Worm (Caenorhabditis elegans) whole organism, dauer: Measurements from ENCODE around the gene sre-32.

Experiments used
- unc-62 ChIP-seq: sonication (generic microtip); optimal IDR thresholded peaks from 2 replicates; lab custom pipeline; 2017; ENCODE audit warnings: missing biosample characterization, missing genetic modification reagents, missing genetic modification characterization

The sre-32 gene

DNA sequence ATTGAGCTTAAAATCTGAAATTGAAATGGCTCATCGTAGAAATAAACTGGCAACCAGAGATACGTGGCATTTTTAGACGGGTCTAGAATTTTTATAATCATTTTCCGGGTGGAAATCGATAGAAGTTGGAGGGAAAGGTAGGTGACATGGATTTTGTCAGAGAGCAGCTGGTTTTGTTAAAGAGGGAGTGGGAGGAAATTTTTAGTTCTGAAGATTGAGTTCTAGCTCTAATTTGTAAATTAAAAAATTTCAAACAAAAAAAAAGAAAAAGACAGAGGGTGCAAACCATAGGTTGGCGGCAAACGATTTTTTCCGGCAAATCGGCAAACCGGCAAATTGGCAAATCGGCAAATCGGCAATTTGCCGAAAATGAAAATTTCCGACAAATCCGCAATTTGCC, at the start of gene sre-32:
sre-32 (minus strand) TSS at position 101 of the 400 bp plus-strand sequence.
- no peak for TF ChIP-seq unc-62 (GFP tag; lab: Kevin White, UChicago)

DNA sequence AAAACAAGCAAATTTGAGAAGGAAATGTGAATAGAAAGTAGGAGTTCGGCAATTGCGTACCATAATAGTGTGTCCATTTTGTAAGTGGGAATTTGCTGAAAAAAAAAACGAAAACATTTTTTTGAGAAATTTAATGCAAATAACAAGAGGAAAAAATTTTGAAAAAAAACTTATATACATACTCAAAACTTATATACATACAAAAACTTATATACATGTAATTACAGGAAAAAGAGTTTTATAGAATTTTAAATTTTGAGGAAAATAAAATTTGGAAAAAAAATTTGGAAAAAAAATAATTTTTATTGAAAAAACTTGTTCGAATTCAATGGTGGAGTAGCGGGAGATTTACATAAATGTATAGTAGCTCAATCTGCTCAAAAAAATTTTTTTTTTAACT, 46.3 kb upstream of the sre-32 start, which contains the start of gene ador-1:
ador-1 (minus strand) TSS at position 101 of the 400 bp plus-strand sequence.
- TF ChIP-seq unc-62 (GFP tag; lab: Kevin White, UChicago): no peak

DNA sequence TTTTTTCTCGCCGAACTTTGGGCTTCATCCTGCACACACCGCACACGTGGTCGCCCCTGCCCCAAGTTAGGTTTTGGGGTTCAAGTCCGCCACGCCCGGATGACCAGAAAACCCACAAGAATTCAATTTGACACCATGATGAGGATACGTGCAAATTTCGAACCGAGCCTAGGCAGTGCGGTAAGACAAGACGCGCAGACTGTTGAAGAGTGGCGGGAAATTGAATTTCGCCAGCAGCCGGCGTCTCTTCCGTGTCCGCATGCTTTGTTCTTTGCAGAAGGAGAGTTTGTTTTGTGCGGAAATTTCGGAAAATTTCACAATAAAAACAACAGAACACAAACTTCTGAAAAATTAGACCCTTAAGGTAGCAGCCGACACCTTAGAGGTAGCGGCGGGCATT, 43.4 kb upstream of the sre-32 start:
- no peak for TF ChIP-seq unc-62 (GFP tag; lab: Kevin White, UChicago)

DNA sequence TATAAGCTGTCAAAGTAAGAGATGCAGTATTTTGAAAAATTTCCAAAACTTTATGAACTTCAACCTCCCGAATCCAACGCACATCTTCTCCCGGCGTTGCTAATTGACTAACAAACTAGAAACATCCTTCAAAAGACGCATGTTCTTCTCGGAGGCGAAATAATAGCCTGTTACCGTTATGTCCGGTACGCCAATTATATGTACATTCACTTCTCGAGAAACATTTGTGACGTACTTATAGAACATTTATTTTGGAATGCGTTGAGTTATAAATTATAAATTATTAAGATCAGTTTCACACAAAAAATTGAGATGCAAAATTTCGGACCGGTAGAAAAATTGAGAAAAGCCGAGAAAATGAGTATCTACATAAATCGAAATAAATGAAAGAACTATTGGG, 40.4 kb upstream of the sre-32 start, which contains the start of gene T21B4.3:
T21B4.3 (minus strand) TSS at position 101 of the 400 bp plus-strand sequence.
- TF ChIP-seq unc-62 (GFP tag; lab: Kevin White, UChicago): no peak

DNA sequence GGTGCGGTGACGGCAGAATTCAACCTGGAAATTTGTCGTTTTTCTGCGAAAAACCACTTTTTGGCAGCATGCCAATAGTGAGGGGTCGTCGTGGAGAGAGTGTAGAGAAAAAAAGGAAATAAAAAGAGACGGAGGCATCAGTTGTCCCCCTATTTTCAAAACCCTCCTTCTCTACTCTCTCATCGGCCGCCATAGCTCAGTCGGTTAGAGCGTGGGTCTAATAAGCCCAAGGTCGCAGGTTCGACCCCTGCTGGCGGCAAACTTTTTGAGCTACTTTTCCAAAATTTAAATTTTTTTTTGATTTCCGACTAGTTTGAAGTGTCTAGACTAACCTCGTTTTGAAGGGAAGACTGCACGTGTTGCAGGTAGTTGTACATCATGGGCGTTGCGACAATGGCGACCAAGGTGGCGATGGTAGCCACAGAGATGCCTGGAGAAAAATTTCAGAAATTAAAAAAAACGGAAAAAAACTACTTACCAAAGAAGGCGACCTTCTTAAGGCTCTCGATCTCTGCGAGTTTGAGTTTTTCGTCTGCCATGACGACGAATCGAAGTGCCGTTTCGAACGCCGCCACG, 38.1 kb upstream of the sre-32 start, which contains the start of gene col-85:
col-85 (minus strand) TSS at position 540 of the 576 bp plus-strand sequence.
- no peak for TF ChIP-seq unc-62 (GFP tag; lab: Kevin White, UChicago)

DNA sequence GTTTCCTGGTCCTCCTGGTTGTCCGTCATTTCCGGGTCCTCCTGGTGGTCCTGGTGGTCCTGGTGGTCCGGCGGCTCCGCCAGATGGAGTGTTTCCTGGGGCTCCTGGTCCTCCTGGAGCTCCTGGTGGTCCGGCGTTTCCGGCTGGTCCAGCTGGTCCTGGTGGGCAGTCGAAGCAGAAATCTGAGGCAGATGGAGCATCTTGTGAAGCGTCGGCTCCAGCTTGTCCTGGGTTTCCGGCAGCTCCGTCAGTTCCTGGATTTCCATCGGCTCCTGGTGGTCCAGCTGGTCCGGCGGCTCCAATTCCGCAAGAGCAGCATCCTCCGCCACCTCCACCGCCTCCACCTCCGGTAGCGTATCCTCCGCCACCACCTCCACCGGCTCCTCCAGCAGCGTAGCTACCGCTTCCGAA, 37.5 kb upstream of the sre-32 start:
- no peak for TF ChIP-seq unc-62 (GFP tag; lab: Kevin White, UChicago)

DNA sequence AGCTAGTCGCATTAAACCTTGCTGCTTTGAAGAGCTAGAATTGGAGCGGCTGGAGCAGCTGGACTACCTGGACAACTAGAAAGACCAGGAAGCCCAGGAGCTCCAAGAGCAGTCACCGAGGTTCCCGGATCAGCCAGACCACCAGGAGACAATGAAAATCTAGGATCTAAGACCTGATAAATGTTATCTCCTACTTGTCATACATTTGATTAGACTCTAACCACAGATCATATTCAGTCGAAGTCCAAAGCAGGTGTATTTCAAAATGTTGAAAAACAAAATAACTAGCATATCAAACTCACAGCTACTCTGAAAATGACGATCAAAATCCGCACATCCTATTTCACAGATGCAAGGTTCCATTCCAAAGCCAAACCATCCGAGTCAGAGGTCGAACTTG, 35.4 kb upstream of the sre-32 start, which contains the start of gene srz-6:
srz-6 (plus strand) TSS at position 301 of the 400 bp plus-strand sequence.
- TF ChIP-seq unc-62 (GFP tag; lab: Kevin White, UChicago): no peak

DNA sequence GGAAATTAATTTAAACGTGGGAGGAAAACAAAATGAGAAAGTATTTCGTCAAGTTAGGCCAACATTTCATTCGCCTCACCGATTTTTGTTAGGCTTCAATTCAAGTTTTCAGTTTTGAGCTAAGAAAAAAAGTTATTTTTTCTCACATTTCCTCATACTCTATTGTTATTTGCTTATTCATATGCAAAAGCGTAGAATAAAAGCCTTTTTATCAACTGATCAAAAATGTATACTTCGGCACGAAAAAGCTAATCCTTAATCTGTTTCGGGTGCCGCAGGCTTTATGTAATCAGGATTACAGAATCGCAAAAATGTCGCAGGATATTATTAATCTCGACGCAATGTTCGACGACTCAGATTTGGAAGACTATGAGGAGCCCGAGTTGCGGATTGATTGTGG, 33.4 kb upstream of the sre-32 start, which contains the start of gene T21B4.15:
T21B4.15 (plus strand) TSS at position 301 of the 400 bp plus-strand sequence.
- no peak for TF ChIP-seq unc-62 (GFP tag; lab: Kevin White, UChicago)

DNA sequence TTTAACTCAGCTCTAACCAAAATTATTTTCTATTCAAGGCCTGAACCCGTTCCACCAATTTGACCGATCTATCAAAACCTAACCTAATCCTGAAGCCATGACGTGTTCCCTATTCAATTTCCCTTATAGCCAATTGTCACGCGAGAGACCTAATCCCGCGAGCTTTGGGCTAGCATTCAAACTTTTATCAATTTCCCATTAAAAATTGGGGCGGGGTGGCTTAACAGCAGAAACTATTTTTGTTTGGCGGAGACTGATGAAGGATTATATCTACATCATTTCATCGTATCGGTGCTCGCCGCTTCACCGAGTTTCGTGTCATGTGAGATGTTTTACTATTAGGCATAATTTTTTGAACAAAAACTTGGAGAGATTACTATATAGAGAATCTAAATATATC, 32.3 kb upstream of the sre-32 start:
- no peak for TF ChIP-seq unc-62 (GFP tag; lab: Kevin White, UChicago)

DNA sequence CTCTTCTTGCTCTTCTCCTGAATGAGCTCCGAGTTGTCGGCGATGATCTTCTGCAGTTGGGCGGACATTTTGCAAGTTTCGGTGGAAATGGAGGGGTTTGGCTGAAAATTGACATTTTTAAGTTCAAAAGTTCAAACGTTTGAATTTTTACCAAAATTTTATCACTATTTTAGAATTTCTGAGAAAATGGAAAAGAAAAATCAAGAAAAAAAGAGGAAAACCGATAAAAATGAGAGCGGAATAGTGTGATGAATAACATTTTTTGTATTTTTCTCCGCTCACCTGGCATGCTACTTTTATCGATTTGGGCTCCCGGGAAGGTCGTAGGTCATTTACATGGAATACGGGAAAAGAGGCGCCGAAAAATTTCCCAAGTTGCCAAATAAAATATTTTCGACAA, 28.5 kb upstream of the sre-32 start, which contains the start of gene F15A4.10:
F15A4.10 (minus strand) TSS at position 101 of the 400 bp plus-strand sequence.
- no peak for TF ChIP-seq unc-62 (GFP tag; lab: Kevin White, UChicago)

DNA sequence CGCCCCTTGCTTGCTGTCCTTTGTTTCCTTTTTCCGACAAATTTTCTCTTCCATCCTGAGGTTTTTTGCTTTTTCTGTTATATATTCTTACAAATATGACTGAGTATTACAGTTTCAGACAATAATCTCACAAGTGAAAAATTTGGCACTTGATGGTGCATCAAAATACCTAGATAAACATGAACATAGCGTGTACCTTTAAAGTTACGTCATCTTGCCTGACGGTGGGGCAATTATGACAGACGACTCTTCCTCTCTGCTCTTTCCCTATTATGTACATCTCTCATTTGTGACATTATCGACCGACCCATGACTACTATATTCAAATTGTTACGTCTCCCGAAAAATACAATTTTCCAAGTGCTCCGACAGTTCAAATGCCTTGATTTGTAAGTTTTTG, 26.1 kb upstream of the sre-32 start, which contains the start of gene fbxb-102:
fbxb-102 (plus strand) TSS at position 301 of the 400 bp plus-strand sequence.
- no peak for TF ChIP-seq unc-62 (GFP tag; lab: Kevin White, UChicago)

DNA sequence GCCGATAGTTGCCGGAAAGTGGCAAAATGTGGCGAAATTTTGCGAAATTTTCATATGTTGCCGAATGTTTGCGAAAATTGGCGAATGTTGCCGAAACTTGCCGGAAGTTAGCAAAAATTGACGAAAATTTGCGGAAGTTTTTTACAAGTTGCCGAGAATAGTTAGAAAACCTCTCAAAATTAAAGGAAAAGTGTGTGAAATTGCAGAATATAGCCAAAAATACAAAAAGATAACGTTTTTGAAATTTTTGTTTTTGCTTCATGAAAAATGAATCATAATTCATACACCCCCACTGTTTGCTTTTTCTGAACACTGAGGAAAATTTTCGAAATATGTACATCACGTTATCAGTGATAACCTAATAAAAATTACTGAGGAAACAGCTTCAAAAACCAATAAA, 25.1 kb upstream of the sre-32 start:
- no peak for TF ChIP-seq unc-62 (GFP tag; lab: Kevin White, UChicago)

DNA sequence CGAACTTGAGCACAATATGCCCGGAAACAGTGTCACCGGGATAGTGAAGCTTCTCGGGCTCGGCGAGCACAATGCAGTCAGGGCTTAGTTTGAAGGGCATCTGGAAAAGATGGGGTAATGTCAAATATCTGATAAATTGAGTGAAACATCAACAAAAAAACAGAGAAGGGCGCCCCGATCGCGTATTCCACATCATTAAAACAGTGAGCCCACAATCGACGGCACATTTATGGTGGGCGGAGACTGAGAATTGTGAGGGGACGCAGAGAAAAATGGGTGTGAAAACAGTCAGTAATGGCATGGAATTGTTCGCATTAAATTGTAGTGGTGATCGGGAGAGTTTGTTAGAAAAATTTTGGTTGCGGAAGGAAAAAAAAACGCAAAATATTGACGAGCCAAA, 24.3 kb upstream of the sre-32 start, which contains the start of gene arrd-9:
arrd-9 (minus strand) TSS at position 101 of the 400 bp plus-strand sequence.
- no peak for TF ChIP-seq unc-62 (GFP tag; lab: Kevin White, UChicago)

DNA sequence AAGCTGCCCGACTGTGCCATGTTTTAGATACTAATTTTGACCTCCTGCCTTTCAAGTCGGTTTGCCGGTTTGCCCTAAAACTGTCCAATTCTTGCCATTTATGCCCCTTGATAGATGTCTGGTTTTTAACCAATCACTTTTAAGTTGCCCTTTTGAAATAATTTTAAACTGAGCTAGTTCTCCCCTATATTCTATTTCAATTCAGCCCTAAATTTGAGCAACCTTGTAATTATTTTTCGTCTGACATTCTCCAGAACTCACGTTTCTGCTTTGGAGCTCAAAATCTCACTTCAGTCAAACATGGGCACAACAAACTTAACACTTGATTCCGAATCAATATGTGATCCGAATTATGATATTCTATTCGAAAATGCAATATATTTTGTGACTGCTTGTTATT, 16.9 kb upstream of the sre-32 start, which contains the start of gene srg-17:
srg-17 (plus strand) TSS at position 301 of the 400 bp plus-strand sequence.
- TF ChIP-seq unc-62 (GFP tag; lab: Kevin White, UChicago): no peak

DNA sequence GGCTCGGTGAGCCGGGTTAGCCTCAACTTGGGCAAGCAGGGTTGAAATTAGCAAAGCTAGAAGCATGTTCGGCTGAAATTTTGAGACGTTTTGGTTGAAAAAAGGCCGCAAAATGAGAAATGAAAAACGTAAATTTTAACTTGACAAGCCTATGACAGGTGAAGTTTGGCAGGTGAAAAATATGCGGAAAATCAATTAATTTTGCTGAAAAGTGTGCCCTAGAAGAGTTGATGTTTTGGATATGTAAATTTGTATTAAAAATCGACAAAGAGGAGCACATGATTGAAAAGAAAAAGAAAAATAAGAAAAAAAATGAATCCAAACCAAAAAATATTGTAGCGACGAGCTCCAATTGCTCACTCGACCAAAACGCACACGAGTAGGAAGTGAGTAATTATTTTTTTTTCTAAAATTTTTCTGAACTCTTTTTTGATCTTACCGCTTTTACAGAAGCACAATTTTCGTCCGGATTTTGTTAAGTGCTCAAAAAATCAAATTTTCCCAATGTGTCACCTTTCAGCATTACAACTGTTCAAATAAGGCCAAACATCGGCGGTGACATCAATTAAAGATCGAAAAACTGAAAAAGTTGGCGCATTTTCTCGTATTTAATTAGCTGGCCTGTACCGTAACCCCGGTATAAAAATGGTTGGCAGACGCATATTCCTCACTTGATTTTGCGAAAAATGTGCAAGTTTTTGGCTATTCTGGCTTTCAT, 14.8 kb upstream of the sre-32 start, which contains the start of the genes F15A4.5 and phat-8:
F15A4.5 (minus strand) TSS at position 101 of the 718 bp plus-strand sequence.
phat-8 (plus strand) TSS at position 668 of the 718 bp plus-strand sequence.
- TF ChIP-seq unc-62 (GFP tag; lab: Kevin White, UChicago): no peak

DNA sequence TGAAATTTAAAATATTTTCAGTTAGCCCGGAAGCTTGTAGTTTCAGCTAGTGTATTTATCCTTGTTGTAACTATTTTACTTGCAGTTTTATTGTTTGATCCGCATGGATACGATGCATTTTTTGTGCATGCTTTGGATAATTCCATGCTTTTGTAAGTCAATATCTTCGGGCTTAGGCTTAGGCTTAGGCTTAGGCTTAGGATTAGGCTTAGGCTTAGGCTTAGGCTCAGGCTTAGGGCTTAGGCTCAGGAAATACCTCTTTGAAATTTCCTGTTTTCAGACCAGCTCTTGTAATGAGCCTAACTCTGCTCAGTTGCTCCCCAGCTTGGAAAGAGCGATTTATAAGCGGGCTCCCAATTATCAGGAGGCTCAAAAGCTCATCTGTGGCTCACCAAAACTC, 10.5 kb upstream of the sre-32 start, which contains the start of gene srg-16:
srg-16 (plus strand) TSS at position 87 of the 400 bp plus-strand sequence.
- TF ChIP-seq unc-62 (GFP tag; lab: Kevin White, UChicago): no peak
